Worm (Caenorhabditis elegans) whole organism, mixed stage, embryonic: ENCODE data around the gene oxi-1.

Experiments
- drap-1 ChIP-seq: fragments of 200-800 bp; sonication (Bioruptor generic); optimal IDR thresholded peaks from 3 replicates; lab custom pipeline; 2018; ENCODE audit warnings: mild to moderate bottlenecking, missing genetic modification characterization, missing compliant biosample characterization
- elt-3 ChIP-seq: fragments of 150-350 bp; optimal IDR thresholded peaks from 2 replicates; lab custom pipeline; 2014; ENCODE audit warnings: missing biosample characterization, missing genetic modification characterization
- mep-1 ChIP-seq: fragments of 150-350 bp; optimal IDR thresholded peaks from 2 replicates; lab custom pipeline; 2017; ENCODE audit warnings: missing biosample characterization, missing genetic modification reagents, missing genetic modification characterization, inconsistent platforms

- TF ChIP-seq drap-1 (GFP tag; lab: Kevin White, UChicago) = no peak
- no peak for TF ChIP-seq elt-3 (tag; lab: Kevin White, UChicago)
- no peak for TF ChIP-seq mep-1
Observed at ce11 chrIII:10824206-10824605, 33.9 kb upstream of the oxi-1 start.
